Worm (Caenorhabditis elegans) whole organism, young adult: ENCODE data around the gene srz-5.

Experiments
- C17E4.6 ChIP-seq: fragments of 200-800 bp; sonication (Bioruptor generic); IDR thresholded peaks from 2 replicates; pipeline ENCODE4 v1.3.6; 2022; ENCODE audit warnings: missing genetic modification reagents, missing genetic modification characterization, missing compliant biosample characterization
- F22D6.2 ChIP-seq: sonication (generic microtip); optimal IDR thresholded peaks from 2 replicates; lab custom pipeline; 2016; ENCODE audit warnings: mild to moderate bottlenecking, missing genetic modification characterization, missing compliant biosample characterization
- F33H1.4 ChIP-seq: fragments of 200-800 bp; sonication (Bioruptor generic); IDR thresholded peaks from 2 replicates; pipeline ENCODE4 v1.3.6; 2022; ENCODE audit warnings: missing genetic modification reagents, missing genetic modification characterization, missing compliant biosample characterization
- F52B5.7 ChIP-seq: sonication (generic microtip); optimal IDR thresholded peaks from 2 replicates; lab custom pipeline; 2016; ENCODE audit warnings: mild to moderate bottlenecking, missing genetic modification characterization, missing compliant biosample characterization
- F57A8.1 ChIP-seq: fragments of 200-800 bp; sonication (Bioruptor generic); optimal IDR thresholded peaks from 2 replicates; lab custom pipeline; 2018; ENCODE audit warnings: mild to moderate bottlenecking, missing genetic modification characterization, moderate library complexity, missing compliant biosample characterization
- T26A5.8 ChIP-seq: sonication (generic microtip); optimal IDR thresholded peaks from 2 replicates; lab custom pipeline; 2016; ENCODE audit warnings: missing genetic modification characterization, missing compliant biosample characterization
- Y79H2A.3 ChIP-seq: fragments of 200-800 bp; sonication (Bioruptor generic); conservative IDR thresholded peaks from 2 replicates; pipeline ENCODE4 v1.3.6; 2022; ENCODE audit warnings: missing genetic modification reagents, missing genetic modification characterization, missing compliant biosample characterization
- Y95B8A.8 ChIP-seq: fragments of 200-800 bp; sonication (Bioruptor generic); IDR thresholded peaks from 2 replicates; pipeline ENCODE4 v1.3.6; 2022; ENCODE audit warnings: missing genetic modification reagents, missing genetic modification characterization, missing compliant biosample characterization
- ama-1 ChIP-seq, 3 experiments: fragments of 150-350 bp in 1 of 3; sonication (generic microtip) in 2 of 3; optimal IDR thresholded peaks; 2 replicates each; lab custom pipeline; 2014 to 2018; ENCODE audit warnings: missing biosample characterization in 2 of 3, missing genetic modification characterization in 2 of 3, missing genetic modification reagents in 2 of 3
- atf-7 ChIP-seq: sonication (generic microtip); optimal IDR thresholded peaks from 2 replicates; lab custom pipeline; 2017; ENCODE audit warnings: mild to moderate bottlenecking, missing genetic modification characterization, missing compliant biosample characterization
- attf-3 ChIP-seq: fragments of 200-800 bp; sonication (Bioruptor generic); conservative IDR thresholded peaks from 2 replicates; pipeline ENCODE4 v1.3.6; 2022; ENCODE audit warnings: missing genetic modification reagents, missing genetic modification characterization, missing compliant biosample characterization
- cebp-1 ChIP-seq, 2 experiments: fragments of 200-800 bp in 1 of 2; sonication (Bioruptor generic) in 1 of 2; sonication (generic microtip) in 1 of 2; IDR thresholded peaks in 1 of 2; optimal IDR thresholded peaks in 1 of 2; 2 replicates each; pipeline versions ENCODE4 v1.3.6 to Lab custom; 2017 to 2022; ENCODE audit warnings: missing compliant biosample characterization in 2 of 2, missing genetic modification characterization in 2 of 2, mild to moderate bottlenecking in 1 of 2, missing genetic modification reagents in 1 of 2, moderate library complexity in 1 of 2
- cebp-2 ChIP-seq: fragments of 200-800 bp; sonication (Bioruptor generic); IDR thresholded peaks from 2 replicates; pipeline ENCODE4 v1.3.6; 2022; ENCODE audit warnings: missing genetic modification characterization, missing compliant biosample characterization
- ceh-40 ChIP-seq: fragments of 200-800 bp; sonication (Bioruptor generic); IDR thresholded peaks from 2 replicates; pipeline ENCODE4 v1.3.6; 2022; ENCODE audit warnings: missing genetic modification characterization, missing compliant biosample characterization
- dpff-1 ChIP-seq: sonication (generic microtip); optimal IDR thresholded peaks from 2 replicates; lab custom pipeline; 2017; ENCODE audit warnings: mild to moderate bottlenecking, missing genetic modification characterization, missing compliant biosample characterization
- ets-4 ChIP-seq: fragments of 200-800 bp; sonication (Bioruptor generic); optimal IDR thresholded peaks from 2 replicates; lab custom pipeline; 2018; ENCODE audit warnings: mild to moderate bottlenecking, missing genetic modification characterization, missing compliant biosample characterization
- fkh-3 ChIP-seq: sonication (generic microtip); optimal IDR thresholded peaks from 2 replicates; lab custom pipeline; 2016; ENCODE audit warnings: mild to moderate bottlenecking, missing genetic modification characterization, missing compliant biosample characterization
- hlh-26 ChIP-seq: fragments of 200-800 bp; sonication (Bioruptor generic); conservative IDR thresholded peaks from 2 replicates; pipeline ENCODE4 v1.3.6; 2022; ENCODE audit warnings: missing genetic modification reagents, missing genetic modification characterization, missing compliant biosample characterization
- hmg-1.2 ChIP-seq: fragments of 200-800 bp; sonication (Bioruptor generic); IDR thresholded peaks from 2 replicates; pipeline ENCODE4 v1.3.6; 2022; ENCODE audit warnings: missing genetic modification reagents, missing genetic modification characterization, missing compliant biosample characterization
- lin-54 ChIP-seq: fragments of 200-800 bp; sonication (Bioruptor generic); optimal IDR thresholded peaks from 2 replicates; lab custom pipeline; 2018; ENCODE audit warnings: mild to moderate bottlenecking, missing genetic modification characterization, missing compliant biosample characterization
- madf-10 ChIP-seq: sonication (generic microtip); optimal IDR thresholded peaks from 2 replicates; lab custom pipeline; 2016; ENCODE audit warnings: mild to moderate bottlenecking, missing genetic modification characterization, missing compliant biosample characterization
- madf-3 ChIP-seq: fragments of 200-800 bp; sonication (Bioruptor generic); IDR thresholded peaks from 2 replicates; pipeline ENCODE4 v1.3.6; 2022; ENCODE audit warnings: missing genetic modification reagents, missing genetic modification characterization, missing compliant biosample characterization
- mcd-1 ChIP-seq: fragments of 200-800 bp; sonication (Bioruptor generic); IDR thresholded peaks from 2 replicates; pipeline ENCODE4 v1.3.6; 2022; ENCODE audit warnings: missing genetic modification reagents, missing genetic modification characterization, missing compliant biosample characterization
- mel-28 ChIP-seq: sonication (generic microtip); optimal IDR thresholded peaks from 2 replicates; lab custom pipeline; 2016; ENCODE audit warnings: borderline replicate concordance, mild to moderate bottlenecking, missing genetic modification characterization, missing compliant biosample characterization
- mes-4 ChIP-seq: sonication (generic microtip); optimal IDR thresholded peaks from 2 replicates; lab custom pipeline; 2016; ENCODE audit warnings: missing genotype, missing genetic modification characterization, missing compliant biosample characterization
- nfya-1 ChIP-seq: sonication (generic microtip); optimal IDR thresholded peaks from 2 replicates; lab custom pipeline; 2017; ENCODE audit warnings: antibody characterized with exemption, missing compliant biosample characterization, missing genetic modification characterization, borderline replicate concordance; ENCODE audit not compliant: insufficient read depth
- nfyb-1 ChIP-seq: fragments of 200-800 bp; sonication (Bioruptor generic); IDR thresholded peaks from 2 replicates; pipeline ENCODE4 v1.3.6; 2022; ENCODE audit warnings: missing genetic modification reagents, missing genetic modification characterization, missing compliant biosample characterization
- nhr-90 ChIP-seq: sonication (generic microtip); optimal IDR thresholded peaks from 2 replicates; lab custom pipeline; 2016; ENCODE audit warnings: missing genotype, mild to moderate bottlenecking, missing genetic modification characterization, missing compliant biosample characterization
- pbrm-1 ChIP-seq: fragments of 200-800 bp; sonication (Bioruptor generic); IDR thresholded peaks from 2 replicates; pipeline ENCODE4 v1.3.6; 2022; ENCODE audit warnings: missing genetic modification reagents, missing genetic modification characterization, missing compliant biosample characterization
- somi-1 ChIP-seq: fragments of 200-800 bp; sonication (Bioruptor generic); optimal IDR thresholded peaks from 2 replicates; lab custom pipeline; 2018; ENCODE audit warnings: mild to moderate bottlenecking, missing genetic modification characterization, missing compliant biosample characterization
- xnd-1 ChIP-seq: sonication (generic microtip); optimal IDR thresholded peaks from 2 replicates; lab custom pipeline; 2016; ENCODE audit warnings: missing genotype, missing genetic modification reagents, missing genetic modification characterization, missing compliant biosample characterization
- ztf-18 ChIP-seq: sonication (generic microtip); optimal IDR thresholded peaks from 2 replicates; lab custom pipeline; 2016; ENCODE audit warnings: missing genotype, mild to moderate bottlenecking, missing genetic modification characterization, missing compliant biosample characterization
- ztf-25 ChIP-seq: fragments of 200-800 bp; sonication (Bioruptor generic); IDR thresholded peaks from 2 replicates; pipeline ENCODE4 v1.3.6; 2022; ENCODE audit warnings: missing genetic modification reagents, missing genetic modification characterization, missing compliant biosample characterization
- ztf-6 ChIP-seq: fragments of 200-800 bp; sonication (Bioruptor generic); IDR thresholded peaks from 2 replicates; pipeline ENCODE4 v1.3.6; 2022; ENCODE audit warnings: missing genetic modification reagents, missing genetic modification characterization, missing compliant biosample characterization

The srz-5 gene

DNA sequence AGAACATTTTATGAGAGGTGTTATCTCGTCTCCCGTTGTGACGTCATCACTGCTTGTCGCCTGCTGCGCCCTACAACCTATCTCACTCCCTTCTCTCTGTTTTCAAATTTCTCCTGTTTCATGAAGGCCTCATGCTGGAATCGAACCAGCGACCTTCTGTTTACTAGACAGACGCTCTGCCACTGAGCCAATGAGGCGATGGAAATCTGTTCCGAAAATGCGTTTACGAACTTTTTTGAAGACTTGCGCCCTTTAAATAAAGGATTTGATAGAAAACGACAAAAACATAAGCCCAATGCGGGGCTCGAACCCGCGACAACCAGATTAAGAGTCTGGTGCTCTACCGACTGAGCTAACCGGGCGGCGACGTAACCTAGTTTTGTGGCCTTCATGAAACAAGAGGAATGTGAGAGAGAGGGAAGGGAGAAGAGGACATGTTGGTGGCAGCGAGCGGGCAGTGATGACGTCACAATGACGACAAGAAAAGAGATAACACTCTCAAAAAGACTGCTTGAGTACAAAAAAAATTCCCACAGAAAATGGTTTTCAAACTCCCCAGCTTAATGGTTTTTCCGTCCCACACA is 4.5 kb upstream of the srz-5 start, which contains the start of gene clec-126 (continued):
- TF ChIP-seq cebp-1 (GFP tag; IDR thresholded peaks at IDR 0.05; lab: Robert Waterston, UW) (no peak), cebp-1 (tag; optimal IDR thresholded peaks at IDR 0.05; lab: Kevin White, UChicago) (peak; percentile 77), ztf-25 (GFP tag; lab: Robert Waterston, UW) (no peak), Y95B8A.8 (0 out of 2 replicates have a peak, but pooled peaks have one; percentile 21), madf-10 (peak; percentile 87), pbrm-1 (peak; percentile 79), ets-4 (GFP tag; lab: Kevin White, UChicago) (peak; percentile 12), ama-1 (optimal IDR thresholded peaks at IDR 0.05; lab: Kevin White, UChicago) (no peak), ama-1 (GFP tag; optimal IDR thresholded peaks at IDR 0.05; lab: Kevin White, UChicago) (peak; percentile 30 to 71), ztf-18 (tag; lab: Kevin White, UChicago) (peak; percentile 77), ceh-40 (no peak), ztf-6 (peak; percentile 80), fkh-3 (tag; lab: Kevin White, UChicago) (peak; percentile 42), nfya-1 (tag; lab: Kevin White, UChicago) (no peak), somi-1 (GFP tag; lab: Kevin White, UChicago) (peak; percentile 77), madf-3 (GFP tag; lab: Robert Waterston, UW) (peak; percentile 16; the same call in 1 of the 2 replicates), F52B5.7 (tag; lab: Kevin White, UChicago) (peak; percentile 51), T26A5.8 (tag; lab: Kevin White, UChicago) (no peak), cebp-2 (no peak), F33H1.4 (GFP tag; lab: Robert Waterston, UW) (peak; percentile 42), lin-54 (GFP tag; lab: Kevin White, UChicago) (peak; percentile 75), mes-4 (tag; lab: Kevin White, UChicago) (peak; percentile 77), dpff-1 (no peak), C17E4.6 (GFP tag; lab: Robert Waterston, UW) (0 out of 2 replicates have a peak, but pooled peaks have one; percentile 16), mel-28 (tag; lab: Kevin White, UChicago) (no peak), mcd-1 (GFP tag; lab: Robert Waterston, UW) (peak; percentile 84), nhr-90 (tag; lab: Kevin White, UChicago) (peak; percentile 96), Y79H2A.3 (GFP tag; lab: Robert Waterston, UW) (no peak), attf-3 (GFP tag; lab: Robert Waterston, UW) (peak; percentile 62; the same call in 1 of the 2 replicates), F57A8.1 (GFP tag; lab: Kevin White, UChicago) (peak; percentile 54), xnd-1 (tag; lab: Kevin White, UChicago) (peak; percentile 26), nfyb-1 (GFP tag; lab: Robert Waterston, UW) (peak; percentile 89), F22D6.2 (tag; lab: Kevin White, UChicago) (peak; percentile 72), atf-7 (tag; lab: Kevin White, UChicago) (peak; percentile 93)
- TF ChIP-seq, all 124 proteins: peak for 90

DNA sequence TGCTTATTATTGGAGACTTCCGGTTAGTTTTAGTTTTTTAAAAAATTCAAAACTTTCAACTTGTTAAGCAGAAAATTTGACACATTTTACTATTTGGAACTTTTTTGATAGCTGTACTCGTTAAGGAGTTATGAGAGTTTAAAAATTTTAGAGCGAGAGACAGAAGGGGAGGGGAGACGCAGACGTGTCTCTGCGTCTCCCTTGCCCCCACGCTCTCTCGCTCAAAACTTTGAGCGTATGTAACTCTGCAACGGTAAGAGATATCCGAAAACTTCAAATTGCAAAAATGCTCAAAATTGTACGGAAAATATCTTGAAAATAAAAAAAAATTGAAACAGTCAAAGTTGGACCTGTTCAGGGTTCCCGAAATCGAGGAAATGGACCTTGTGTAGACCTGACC is 1.6 kb upstream of the srz-5 start:
- TF ChIP-seq ztf-25 (GFP tag; lab: Robert Waterston, UW) (no peak), hmg-1.2 (peak; percentile 90)
- TF ChIP-seq, all 124 proteins: peak for 1

ce11 chrII:3515384-3516053 is 988 bp upstream of the srz-5 start, which contains the start of the genes Y49F6B.14 and clec-125:
Gene Y49F6B.14, minus strand, starts transcription at chrII:3515484.
Gene clec-125, plus strand, starts transcription at chrII:3516003.
- peak; percentile 75 for TF ChIP-seq hmg-1.2
- no peak for TF ChIP-seq hlh-26 (GFP tag; lab: Robert Waterston, UW)
